Worm (Caenorhabditis elegans): ENCODE data around the gene F10D7.10.

F10D7.10 gene

ce11 chrX:17363491-17363890, 16.1 kb downstream of the F10D7.10 start:
- TF ChIP-seq fos-1 (tag; optimal IDR thresholded peaks at IDR 0.05) (no peak), sma-3 (GFP tag; optimal IDR thresholded peaks at IDR 0.05) (peak; percentile 15)

- no peak for TF ChIP-seq lin-11 (tag; optimal IDR thresholded peaks at IDR 0.05)
- no peak for TF ChIP-seq skn-1 (tag; optimal IDR thresholded peaks at IDR 0.05)
- no peak for TF ChIP-seq sma-9 (GFP tag; optimal IDR thresholded peaks at IDR 0.05)
- no peak for TF ChIP-seq sma-9 (tag; optimal IDR thresholded peaks at IDR 0.05)
- TF ChIP-seq blmp-1 (tag; optimal IDR thresholded peaks at IDR 0.05; ENCODE audit: insufficient read depth) = no peak
- TF ChIP-seq sem-4 (tag; optimal IDR thresholded peaks at IDR 0.05) = no peak
- TF ChIP-seq mdl-1 (tag; optimal IDR thresholded peaks at IDR 0.05) = no peak
Measured at ce11 chrX:17362529-17362928, 17.0 kb downstream of the F10D7.10 start, which contains the start of gene F10D7.11. F10D7.11 (plus strand) TSS chrX:17362829.

ce11 chrX:17359452-17359851, 20.1 kb downstream of the F10D7.10 start, which contains the start of gene npr-36:
npr-36 (plus strand) TSS chrX:17359752.
- TF ChIP-seq elt-1 (tag; optimal IDR thresholded peaks at IDR 0.05) (no peak), sma-9 (GFP tag; optimal IDR thresholded peaks at IDR 0.05) (no peak), sma-9 (tag; optimal IDR thresholded peaks at IDR 0.05) (no peak), mab-5 (tag; optimal IDR thresholded peaks at IDR 0.05) (no peak), sma-3 (GFP tag; optimal IDR thresholded peaks at IDR 0.05) (no peak), lin-11 (tag; optimal IDR thresholded peaks at IDR 0.05) (no peak), nhr-12 (tag; optimal IDR thresholded peaks at IDR 0.05) (no peak), nhr-11 (tag; optimal IDR thresholded peaks at IDR 0.05) (no peak), nhr-10 (tag; optimal IDR thresholded peaks at IDR 0.05) (no peak), ztf-1 (GFP tag; conservative IDR thresholded peaks at IDR 0.05) (no peak), mbf-1 (tag; optimal IDR thresholded peaks at IDR 0.05) (no peak), skn-1 (tag; optimal IDR thresholded peaks at IDR 0.05) (no peak), Y55F3AM.14 (GFP tag; optimal IDR thresholded peaks at IDR 0.05) (no peak)

- TF ChIP-seq skn-1 (tag; optimal IDR thresholded peaks at IDR 0.05) = no peak
- TF ChIP-seq nhr-11 (tag; optimal IDR thresholded peaks at IDR 0.05) = no peak
- no peak for TF ChIP-seq egl-27 (tag; optimal IDR thresholded peaks at IDR 0.05)
- TF ChIP-seq elt-3 (tag; optimal IDR thresholded peaks at IDR 0.05) = no peak
- TF ChIP-seq lin-11 (tag; optimal IDR thresholded peaks at IDR 0.05) = no peak
- no peak for TF ChIP-seq sem-4 (tag; optimal IDR thresholded peaks at IDR 0.05)
- no peak for TF ChIP-seq crh-2 (tag; optimal IDR thresholded peaks at IDR 0.05)
- no peak for TF ChIP-seq nhr-237 (tag; optimal IDR thresholded peaks at IDR 0.05)
- no peak for TF ChIP-seq F13H6.1 (tag; optimal IDR thresholded peaks at IDR 0.05)
- no peak for TF ChIP-seq unc-62 (GFP tag; optimal IDR thresholded peaks at IDR 0.05)
- TF ChIP-seq snpc-4 (tag; optimal IDR thresholded peaks at IDR 0.05) = no peak
- no peak for TF ChIP-seq lin-13 (GFP tag; optimal IDR thresholded peaks at IDR 0.05)
- TF ChIP-seq nhr-12 (tag; optimal IDR thresholded peaks at IDR 0.05) = no peak
- TF ChIP-seq nhr-23 (tag; optimal IDR thresholded peaks at IDR 0.05) = no peak
- TF ChIP-seq gmeb-1 (tag; optimal IDR thresholded peaks at IDR 0.05) = no peak
- TF ChIP-seq nhr-129 (tag; optimal IDR thresholded peaks at IDR 0.05) = no peak
- no peak for TF ChIP-seq unc-39 (tag; optimal IDR thresholded peaks at IDR 0.05)
- TF ChIP-seq ceh-82 (tag; optimal IDR thresholded peaks at IDR 0.05) = no peak
Measured at ce11 chrX:17356748-17357147, 22.8 kb downstream of the F10D7.10 start.

ce11 chrX:17355462-17355861, 24.1 kb downstream of the F10D7.10 start:
- TF ChIP-seq C34F6.9 (tag; optimal IDR thresholded peaks at IDR 0.05) = no peak
- TF ChIP-seq ama-1 (optimal IDR thresholded peaks at IDR 0.05) = no peak
- no peak for TF ChIP-seq ztf-11 (tag; optimal IDR thresholded peaks at IDR 0.05)
- TF ChIP-seq nhr-21 (tag; optimal IDR thresholded peaks at IDR 0.05) = no peak
- TF ChIP-seq nhr-6 (tag; optimal IDR thresholded peaks at IDR 0.05) = no peak
- TF ChIP-seq F13H6.1 (tag; optimal IDR thresholded peaks at IDR 0.05) = no peak
- no peak for TF ChIP-seq elt-3 (tag; optimal IDR thresholded peaks at IDR 0.05)
- no peak for TF ChIP-seq lin-13 (GFP tag; optimal IDR thresholded peaks at IDR 0.05)
- no peak for TF ChIP-seq lsy-2 (tag; optimal IDR thresholded peaks at IDR 0.05)
- TF ChIP-seq egl-27 (tag; optimal IDR thresholded peaks at IDR 0.05) = no peak
- TF ChIP-seq ceh-82 (tag; optimal IDR thresholded peaks at IDR 0.05) = no peak
- no peak for TF ChIP-seq zag-1 (tag; optimal IDR thresholded peaks at IDR 0.05)
- no peak for TF ChIP-seq sem-4 (tag; optimal IDR thresholded peaks at IDR 0.05)
- TF ChIP-seq lin-39 (tag; optimal IDR thresholded peaks at IDR 0.05) = no peak
- TF ChIP-seq ceh-16 (tag; optimal IDR thresholded peaks at IDR 0.05) = no peak
- TF ChIP-seq blmp-1 (tag; optimal IDR thresholded peaks at IDR 0.05; ENCODE audit: insufficient read depth) = no peak
- TF ChIP-seq unc-39 (tag; optimal IDR thresholded peaks at IDR 0.05) = no peak
- TF ChIP-seq nhr-25 (tag; optimal IDR thresholded peaks at IDR 0.05) = no peak
- TF ChIP-seq mab-5 (tag; optimal IDR thresholded peaks at IDR 0.05) = no peak
